Worm (Caenorhabditis elegans) whole organism, late embryonic: Measurements from ENCODE around the gene ZC239.22.
"Not testable (repeated sequence)": the region's sequence is repeated elsewhere in the genome, so short reads cannot be mapped to it uniquely, and the experiment has no call there.

Experiments
- T23F11.4 ChIP-seq: fragments of 200-800 bp; sonication (Bioruptor generic); optimal IDR thresholded peaks from 2 replicates; lab custom pipeline; 2018; ENCODE audit warnings: mild to moderate bottlenecking, missing genetic modification characterization, missing compliant biosample characterization
- Y22D7AL.16 ChIP-seq: sonication (generic microtip); optimal IDR thresholded peaks from 2 replicates; lab custom pipeline; 2016; ENCODE audit warnings: missing genetic modification characterization, missing compliant biosample characterization
- ahr-1 ChIP-seq: sonication (generic microtip); optimal IDR thresholded peaks from 2 replicates; lab custom pipeline; 2016; ENCODE audit warnings: missing genetic modification characterization, missing compliant biosample characterization
- ama-1 ChIP-seq: fragments of 150-350 bp; optimal IDR thresholded peaks from 2 replicates; lab custom pipeline; 2014
- ceh-19 ChIP-seq: fragments of 200-800 bp; sonication (Bioruptor generic); optimal IDR thresholded peaks from 2 replicates; lab custom pipeline; 2018; ENCODE audit warnings: mild to moderate bottlenecking, missing genetic modification characterization, missing compliant biosample characterization
- ceh-22 ChIP-seq: sonication (generic microtip); optimal IDR thresholded peaks from 2 replicates; lab custom pipeline; 2017; ENCODE audit warnings: missing biosample characterization, missing genetic modification characterization
- ceh-24 ChIP-seq: sonication (generic microtip); optimal IDR thresholded peaks from 2 replicates; lab custom pipeline; 2016; ENCODE audit warnings: mild to moderate bottlenecking, missing genetic modification characterization, missing compliant biosample characterization
- ceh-31 ChIP-seq: sonication (generic microtip); optimal IDR thresholded peaks from 2 replicates; lab custom pipeline; 2016; ENCODE audit warnings: missing genetic modification characterization, missing compliant biosample characterization
- ceh-45 ChIP-seq: fragments of 200-800 bp; sonication (Bioruptor generic); IDR thresholded peaks from 2 replicates; pipeline ENCODE4 v1.3.6; 2022; ENCODE audit warnings: missing genetic modification reagents, missing genetic modification characterization, missing compliant biosample characterization
- ceh-6 ChIP-seq: fragments of 200-800 bp; sonication (Bioruptor generic); optimal IDR thresholded peaks from 2 replicates; lab custom pipeline; 2018; ENCODE audit warnings: mild to moderate bottlenecking, missing genetic modification characterization, missing compliant biosample characterization
- dmd-4 ChIP-seq: sonication (generic microtip); optimal IDR thresholded peaks from 2 replicates; lab custom pipeline; 2016; ENCODE audit warnings: borderline replicate concordance, missing genetic modification characterization, missing compliant biosample characterization
- elt-2 ChIP-seq: sonication (generic microtip); optimal IDR thresholded peaks from 2 replicates; lab custom pipeline; 2016; ENCODE audit warnings: missing genetic modification reagents, missing genetic modification characterization, missing compliant biosample characterization
- elt-4 ChIP-seq: sonication (generic microtip); optimal IDR thresholded peaks from 2 replicates; lab custom pipeline; 2016; ENCODE audit warnings: missing genetic modification characterization, missing compliant biosample characterization
- ets-4 ChIP-seq: sonication (generic microtip); optimal IDR thresholded peaks from 2 replicates; lab custom pipeline; 2016; ENCODE audit warnings: missing genetic modification characterization, missing compliant biosample characterization
- gmeb-2 ChIP-seq: sonication (generic microtip); optimal IDR thresholded peaks from 2 replicates; lab custom pipeline; 2016; ENCODE audit warnings: missing genetic modification characterization, inconsistent platforms, missing compliant biosample characterization
- hlh-15 ChIP-seq: sonication (generic microtip); optimal IDR thresholded peaks from 2 replicates; lab custom pipeline; 2016; ENCODE audit warnings: missing genetic modification characterization, missing compliant biosample characterization
- hlh-30 ChIP-seq: sonication (generic microtip); optimal IDR thresholded peaks from 2 replicates; lab custom pipeline; 2017; ENCODE audit warnings: antibody characterized with exemption, missing genetic modification characterization, missing compliant biosample characterization; ENCODE audit not compliant: insufficient read depth
- hlh-6 ChIP-seq: sonication (generic microtip); optimal IDR thresholded peaks from 2 replicates; lab custom pipeline; 2016; ENCODE audit warnings: missing genotype, missing genetic modification characterization, missing compliant biosample characterization
- hlh-8 ChIP-seq: sonication (generic microtip); optimal IDR thresholded peaks from 2 replicates; lab custom pipeline; 2016; ENCODE audit warnings: missing genotype, missing genetic modification characterization, missing compliant biosample characterization
- lim-6 ChIP-seq: sonication (generic microtip); optimal IDR thresholded peaks from 2 replicates; lab custom pipeline; 2016; ENCODE audit warnings: missing genetic modification characterization, missing compliant biosample characterization
- lin-11 ChIP-seq: fragments of 200-800 bp; sonication (Bioruptor generic); optimal IDR thresholded peaks from 2 replicates; lab custom pipeline; 2018; ENCODE audit warnings: mild to moderate bottlenecking, missing genetic modification characterization, missing compliant biosample characterization
- madf-2 ChIP-seq: sonication (generic microtip); optimal IDR thresholded peaks from 2 replicates; lab custom pipeline; 2017; ENCODE audit warnings: missing genetic modification characterization, missing compliant biosample characterization
- mec-3 ChIP-seq: sonication (generic microtip); optimal IDR thresholded peaks from 2 replicates; lab custom pipeline; 2016; ENCODE audit warnings: borderline replicate concordance, missing genetic modification characterization, missing compliant biosample characterization
- npax-4 ChIP-seq: sonication (generic microtip); optimal IDR thresholded peaks from 2 replicates; lab custom pipeline; 2016; ENCODE audit warnings: missing genetic modification characterization, missing compliant biosample characterization
- pag-3 ChIP-seq: sonication (generic microtip); optimal IDR thresholded peaks from 2 replicates; lab custom pipeline; 2016; ENCODE audit warnings: missing compliant biosample characterization, missing genetic modification characterization, borderline replicate concordance
- pat-9 ChIP-seq: fragments of 200-800 bp; sonication (Bioruptor generic); optimal IDR thresholded peaks from 2 replicates; lab custom pipeline; 2018; ENCODE audit warnings: mild to moderate bottlenecking, missing genetic modification characterization, moderate library complexity, missing compliant biosample characterization
- pax-1 ChIP-seq: fragments of 150-350 bp; optimal IDR thresholded peaks from 2 replicates; lab custom pipeline; 2014; ENCODE audit warnings: missing biosample characterization, missing genetic modification characterization
- pha-2 ChIP-seq: sonication (generic microtip); optimal IDR thresholded peaks from 2 replicates; lab custom pipeline; 2017; ENCODE audit warnings: mild to moderate bottlenecking, missing genetic modification characterization, missing compliant biosample characterization
- pha-4 ChIP-seq: fragments of 150-350 bp; optimal IDR thresholded peaks from 2 replicates; lab custom pipeline; 2018; ENCODE audit warnings: missing biosample characterization, missing genetic modification reagents, missing genetic modification characterization
- pqm-1 ChIP-seq: sonication (generic microtip); optimal IDR thresholded peaks from 2 replicates; lab custom pipeline; 2016; ENCODE audit warnings: missing genetic modification characterization, missing compliant biosample characterization
- ref-2 ChIP-seq: sonication (generic microtip); optimal IDR thresholded peaks from 2 replicates; lab custom pipeline; 2016; ENCODE audit warnings: missing genetic modification characterization, missing compliant biosample characterization
- rnt-1 ChIP-seq: sonication (generic microtip); optimal IDR thresholded peaks from 2 replicates; lab custom pipeline; 2016; ENCODE audit warnings: missing genetic modification characterization, missing compliant biosample characterization
- sdc-2 ChIP-seq: sonication (generic microtip); optimal IDR thresholded peaks from 2 replicates; lab custom pipeline; 2016; ENCODE audit warnings: missing genotype, missing genetic modification characterization, missing compliant biosample characterization
- sox-4 ChIP-seq: sonication (generic microtip); optimal IDR thresholded peaks from 2 replicates; lab custom pipeline; 2017; ENCODE audit warnings: mild to moderate bottlenecking, missing genetic modification characterization, inconsistent platforms, missing compliant biosample characterization
- tbx-2 ChIP-seq: sonication (generic microtip); optimal IDR thresholded peaks from 2 replicates; lab custom pipeline; 2016; ENCODE audit warnings: missing genetic modification characterization, missing compliant biosample characterization
- tbx-7 ChIP-seq: sonication (generic microtip); optimal IDR thresholded peaks from 2 replicates; lab custom pipeline; 2016; ENCODE audit warnings: missing genotype, missing genetic modification characterization, missing compliant biosample characterization
- unc-42 ChIP-seq: sonication (generic microtip); optimal IDR thresholded peaks from 2 replicates; lab custom pipeline; 2016; ENCODE audit warnings: missing genotype, missing genetic modification characterization, missing compliant biosample characterization
- zip-5 ChIP-seq: sonication (generic microtip); optimal IDR thresholded peaks from 2 replicates; lab custom pipeline; 2016; ENCODE audit warnings: missing genetic modification characterization, missing compliant biosample characterization

Gene ZC239.22

ce11 chrII:3215762-3216161, 4.9 kb downstream of the ZC239.22 start, which contains the start of gene ZC239.3:
TSS of gene ZC239.3 (plus strand) at chrII:3216062.
- TF ChIP-seq mec-3; hlh-15 (tag; lab: Kevin White, UChicago); ceh-6 (GFP tag; lab: Kevin White, UChicago): not testable (repeated sequence)

- TF ChIP-seq ama-1 = no peak
- no peak for TF ChIP-seq hlh-8 (tag; lab: Kevin White, UChicago)
- TF ChIP-seq sdc-2 (tag; lab: Kevin White, UChicago) = no peak
- no peak for TF ChIP-seq ceh-19 (GFP tag; lab: Kevin White, UChicago)
- TF ChIP-seq ceh-45 (GFP tag; lab: Robert Waterston, UW) = no peak
These were observed 6.7 kb downstream of the ZC239.22 start, which contains the start of gene ZC239.4 for ce11 chrII:3213898-3214297. TSS of gene ZC239.4 (plus strand) at chrII:3214198.

- TF ChIP-seq dmd-4 (tag; lab: Kevin White, UChicago) (no peak), ref-2 (tag; lab: Kevin White, UChicago) (no peak), gmeb-2 (tag; lab: Kevin White, UChicago) (no peak), zip-5 (no peak), ceh-19 (GFP tag; lab: Kevin White, UChicago) (no peak), elt-2 (tag; lab: Kevin White, UChicago) (no peak), rnt-1 (tag; lab: Kevin White, UChicago) (no peak), hlh-30 (tag; lab: Kevin White, UChicago) (no peak), npax-4 (tag; lab: Kevin White, UChicago) (no peak), unc-42 (tag; lab: Kevin White, UChicago) (no peak), ceh-31 (tag; lab: Kevin White, UChicago) (no peak), tbx-2 (no peak), pag-3 (tag; lab: Kevin White, UChicago) (no peak)
These were observed 10.3 kb downstream of the ZC239.22 start, which contains the start of gene ZC239.5 for ce11 chrII:3210365-3210764. TSS of gene ZC239.5 (plus strand) at chrII:3210665.

ce11 chrII:3209251-3209650, 11.4 kb downstream of the ZC239.22 start, which contains the start of gene ZC239.6:
TSS of gene ZC239.6 (plus strand) at chrII:3209631.
- TF ChIP-seq sox-4 (tag; lab: Kevin White, UChicago) (no peak), pax-1 (tag; lab: Kevin White, UChicago) (no peak), ets-4 (tag; lab: Kevin White, UChicago) (no peak), T23F11.4 (GFP tag; lab: Kevin White, UChicago) (no peak), ceh-22 (tag; lab: Kevin White, UChicago) (no peak), dmd-4 (tag; lab: Kevin White, UChicago) (no peak), pat-9 (no peak), pha-4 (tag; lab: Kevin White, UChicago) (no peak), tbx-7 (tag; lab: Kevin White, UChicago) (no peak), ceh-24 (no peak), ahr-1 (tag; lab: Kevin White, UChicago) (no peak), sdc-2 (tag; lab: Kevin White, UChicago) (no peak), pha-2 (tag; lab: Kevin White, UChicago) (no peak), ceh-6 (GFP tag; lab: Kevin White, UChicago) (no peak), unc-42 (tag; lab: Kevin White, UChicago) (no peak), ceh-31 (tag; lab: Kevin White, UChicago) (no peak), lin-11 (tag; lab: Kevin White, UChicago) (no peak), ref-2 (tag; lab: Kevin White, UChicago) (no peak), madf-2 (tag; lab: Kevin White, UChicago) (no peak)

- TF ChIP-seq tbx-7 (tag; lab: Kevin White, UChicago) (no peak), lim-6 (tag; lab: Kevin White, UChicago) (no peak), hlh-6 (tag; lab: Kevin White, UChicago) (no peak), pqm-1 (no peak), madf-2 (tag; lab: Kevin White, UChicago) (no peak), tbx-2 (no peak), elt-4 (tag; lab: Kevin White, UChicago) (no peak), Y22D7AL.16 (tag; lab: Kevin White, UChicago) (no peak)
These were observed 11.9 kb downstream of the ZC239.22 start, which contains the start of gene sdz-35 for ce11 chrII:3208679-3209078. TSS of gene sdz-35 (minus strand) at chrII:3208779.
